Worm (Caenorhabditis elegans): Measurements from ENCODE around the gene K12H6.6.

K12H6.6 gene

ce11 chrII:2858851-2859250 lies 27.8 kb upstream of the K12H6.6 start:
- TF ChIP-seq attf-6 (GFP tag; IDR thresholded peaks at IDR 0.05) (no peak), nhr-90 (tag; optimal IDR thresholded peaks at IDR 0.05) (no peak), unc-62 (GFP tag; optimal IDR thresholded peaks at IDR 0.05) (no peak)

ce11 chrII:2857559-2857958 lies 26.5 kb upstream of the K12H6.6 start:
- TF ChIP-seq F57C9.4 (tag; optimal IDR thresholded peaks at IDR 0.05), result no peak
- no peak for TF ChIP-seq egl-18 (GFP tag; IDR thresholded peaks at IDR 0.05)
- no peak for TF ChIP-seq dpff-1 (tag; optimal IDR thresholded peaks at IDR 0.05)
- TF ChIP-seq F55B11.4 (tag; optimal IDR thresholded peaks at IDR 0.05; ENCODE audit: borderline replicate concordance, insufficient read depth), result no peak
- TF ChIP-seq ztf-28 (GFP tag; IDR thresholded peaks at IDR 0.05), result no peak
- no peak for TF ChIP-seq Y53F4B.3 (GFP tag; IDR thresholded peaks at IDR 0.05)

ce11 chrII:2856114-2856513 lies 25.1 kb upstream of the K12H6.6 start:
- TF ChIP-seq dox-1 (GFP tag; IDR thresholded peaks at IDR 0.05) (no peak), sptf-2 (GFP tag; optimal IDR thresholded peaks at IDR 0.05) (no peak), egrh-3 (GFP tag; IDR thresholded peaks at IDR 0.05) (no peak), ceh-91 (GFP tag; IDR thresholded peaks at IDR 0.05) (no peak), nfya-1 (tag; optimal IDR thresholded peaks at IDR 0.05; ENCODE audit: borderline replicate concordance, insufficient read depth) (no peak), ceh-40 (GFP tag; IDR thresholded peaks at IDR 0.05) (no peak), unc-130 (GFP tag; optimal IDR thresholded peaks at IDR 0.05) (no peak), him-1 (tag; optimal IDR thresholded peaks at IDR 0.05) (no peak), ceh-27 (GFP tag; optimal IDR thresholded peaks at IDR 0.05) (no peak)

ce11 chrII:2854794-2855193 lies 23.8 kb upstream of the K12H6.6 start:
- TF ChIP-seq nhr-179 (tag; optimal IDR thresholded peaks at IDR 0.05), result no peak
- TF ChIP-seq hmg-1.2 (GFP tag; IDR thresholded peaks at IDR 0.05), result peak; percentile 36; the same call in 1 of the 2 replicates
- TF ChIP-seq attf-3 (GFP tag; conservative IDR thresholded peaks at IDR 0.05), result no peak

ce11 chrII:2853767-2854166 lies 22.7 kb upstream of the K12H6.6 start:
- TF ChIP-seq nfya-1 (tag; optimal IDR thresholded peaks at IDR 0.05; ENCODE audit: borderline replicate concordance, insufficient read depth) (no peak), zfh-2 (GFP tag; conservative IDR thresholded peaks at IDR 0.05) (no peak), mel-28 (tag; optimal IDR thresholded peaks at IDR 0.05; ENCODE audit: borderline replicate concordance) (no peak), D2030.7 (GFP tag; IDR thresholded peaks at IDR 0.05) (no peak), pbrm-1 (GFP tag; IDR thresholded peaks at IDR 0.05) (no peak), F33H1.4 (GFP tag; IDR thresholded peaks at IDR 0.05) (no peak)

ce11 chrII:2852493-2852892 lies 21.5 kb upstream of the K12H6.6 start, which contains the start of gene ptc-3:
TSS of gene ptc-3 (minus strand) at chrII:2852593.
- TF ChIP-seq snpc-4 (GFP tag; optimal IDR thresholded peaks at IDR 0.05) (no peak), snpc-4 (tag; optimal IDR thresholded peaks at IDR 0.05) (no peak), repo-1 (tag; optimal IDR thresholded peaks at IDR 0.05) (no peak), lin-35 (GFP tag; optimal IDR thresholded peaks at IDR 0.05) (no peak), egl-18 (GFP tag; IDR thresholded peaks at IDR 0.05) (no peak), ceh-100 (GFP tag; IDR thresholded peaks at IDR 0.05) (no peak), D2030.7 (GFP tag; IDR thresholded peaks at IDR 0.05) (no peak), him-1 (tag; optimal IDR thresholded peaks at IDR 0.05) (no peak), die-1 (tag; optimal IDR thresholded peaks at IDR 0.05) (no peak), let-607 (tag; optimal IDR thresholded peaks at IDR 0.05) (no peak), rcor-1 (GFP tag; IDR thresholded peaks at IDR 0.05) (no peak)

Measured in whole organism, young adult.